Fruit fly (Drosophila melanogaster) whole organism, embryonic: ENCODE measurements around the gene Unc50.

Experiments
- CG12942 ChIP-seq: fragments of 200-800 bp; sonication (Bioruptor generic); optimal IDR thresholded peaks from 3 replicates; lab custom pipeline; 2016; ENCODE audit warnings: missing biosample characterization, missing genetic modification characterization
- CG8924 ChIP-seq: fragments of 200-800 bp; optimal IDR thresholded peaks from 3 replicates; lab custom pipeline; 2019; ENCODE audit warnings: missing biosample characterization, mild to moderate bottlenecking, missing genetic modification characterization, moderate library complexity
- CG9932 ChIP-seq: fragments of 200-800 bp; sonication (Bioruptor generic); IDR thresholded peaks from 2 replicates; pipeline ENCODE4 v1.3.6; 2022; ENCODE audit warnings: missing biosample characterization, missing genetic modification characterization
- cato ChIP-seq: fragments of 200-800 bp; sonication (Bioruptor generic); optimal IDR thresholded peaks from 2 replicates; lab custom pipeline; 2016; ENCODE audit warnings: missing biosample characterization, missing genetic modification characterization, borderline replicate concordance

dm6 chr3R:8704669-8705068 is 28.3 kb upstream of the Unc50 start:
- TF ChIP-seq cato, result no peak
- no peak for TF ChIP-seq CG12942 (GFP tag; lab: Kevin White, UChicago)
- no peak for TF ChIP-seq CG9932 (GFP tag; lab: Robert Waterston, UW)
- TF ChIP-seq CG8924 (tag; lab: Kevin White, UChicago), result no peak
